Worm (Caenorhabditis elegans): ENCODE results near the gene Y59A8B.26.

DNA sequence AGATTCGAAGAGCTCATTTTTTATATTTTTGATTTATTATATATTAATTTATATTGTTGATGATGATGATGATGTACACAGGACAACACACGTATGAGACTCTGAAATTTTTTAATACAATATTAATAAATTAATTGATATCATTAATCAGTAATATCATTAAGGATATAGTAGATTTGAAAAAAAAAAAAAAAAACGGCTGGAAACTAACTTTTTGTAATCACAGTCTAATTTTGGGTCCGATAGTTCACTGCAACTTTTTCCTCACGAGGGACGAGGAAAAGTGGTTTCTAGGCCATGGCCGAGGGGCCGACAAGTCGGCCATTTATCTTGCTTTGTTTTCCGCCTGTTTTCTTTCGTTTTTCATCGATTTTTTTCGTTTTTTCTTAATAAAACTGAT lies 43.9 kb downstream of the Y59A8B.26 start, which contains the start of gene gck-3:
- TF ChIP-seq lin-13 (GFP tag; optimal IDR thresholded peaks at IDR 0.05), result no peak
- TF ChIP-seq lsy-2 (tag; optimal IDR thresholded peaks at IDR 0.05), result no peak
- no peak for TF ChIP-seq snpc-4 (tag; optimal IDR thresholded peaks at IDR 0.05)
- no peak for TF ChIP-seq nhr-21 (tag; optimal IDR thresholded peaks at IDR 0.05)
- no peak for TF ChIP-seq nhr-6 (tag; optimal IDR thresholded peaks at IDR 0.05)
- no peak for TF ChIP-seq ztf-1 (GFP tag; conservative IDR thresholded peaks at IDR 0.05)
- no peak for TF ChIP-seq elt-1 (tag; optimal IDR thresholded peaks at IDR 0.05)
- no peak for TF ChIP-seq lin-39 (tag; optimal IDR thresholded peaks at IDR 0.05)
- no peak for TF ChIP-seq elt-3 (tag; optimal IDR thresholded peaks at IDR 0.05)

All from whole organism, L2 larva.